Worm (Caenorhabditis elegans) whole organism, L4 larva: ENCODE results near the gene C53C11.5.
A peak's percentile ranks its signal among the peaks of the same experiment; 100 is the strongest.

ENCODE experiments used
- egl-43 ChIP-seq: fragments of 200-800 bp; sonication (Bioruptor generic); IDR thresholded peaks from 2 replicates; pipeline ENCODE4 v1.3.6; 2022; ENCODE audit warnings: missing genetic modification reagents, missing genetic modification characterization, missing compliant biosample characterization
- fkh-10 ChIP-seq: fragments of 150-350 bp; optimal IDR thresholded peaks from 2 replicates; lab custom pipeline; 2014; ENCODE audit warnings: missing biosample characterization, missing genetic modification reagents, missing genetic modification characterization
- hlh-30 ChIP-seq: sonication (generic microtip); optimal IDR thresholded peaks from 2 replicates; lab custom pipeline; 2017; ENCODE audit warnings: antibody characterized with exemption, mild to moderate bottlenecking, missing genetic modification characterization, missing compliant biosample characterization; ENCODE audit not compliant: insufficient read depth
- jun-1 ChIP-seq: fragments of 150-350 bp; optimal IDR thresholded peaks from 2 replicates; lab custom pipeline; 2014; ENCODE audit warnings: missing biosample characterization, missing genetic modification reagents, missing genetic modification characterization
- mdl-1 ChIP-seq, 2 experiments: fragments of 150-350 bp in 1 of 2; sonication (generic microtip) in 1 of 2; optimal IDR thresholded peaks; 2 replicates each; lab custom pipeline; 2014 to 2017; ENCODE audit warnings: missing biosample characterization in 2 of 2, missing genetic modification characterization in 2 of 2
- mep-1 ChIP-seq: fragments of 150-350 bp; sonication (generic microtip); optimal IDR thresholded peaks from 3 replicates; lab custom pipeline; 2014; ENCODE audit warnings: missing biosample characterization, missing genetic modification characterization
- nhr-10 ChIP-seq: fragments of 150-350 bp; optimal IDR thresholded peaks from 2 replicates; lab custom pipeline; 2014; ENCODE audit warnings: missing biosample characterization, missing genetic modification characterization
- nhr-237 ChIP-seq: sonication (generic microtip); optimal IDR thresholded peaks from 2 replicates; lab custom pipeline; 2017; ENCODE audit warnings: missing biosample characterization, missing genetic modification characterization
- nhr-76 ChIP-seq: fragments of 150-350 bp; optimal IDR thresholded peaks from 2 replicates; lab custom pipeline; 2014; ENCODE audit warnings: missing biosample characterization, missing genetic modification characterization
- rbr-2 ChIP-seq: sonication (generic microtip); optimal IDR thresholded peaks from 2 replicates; lab custom pipeline; 2016; ENCODE audit warnings: missing genotype, missing genetic modification characterization, missing compliant biosample characterization
- sdz-12 ChIP-seq: fragments of 200-800 bp; sonication (Bioruptor generic); optimal IDR thresholded peaks from 2 replicates; lab custom pipeline; 2018; ENCODE audit warnings: mild to moderate bottlenecking, missing genetic modification characterization, missing compliant biosample characterization
- set-16 ChIP-seq: fragments of 200-800 bp; sonication (Bioruptor generic); IDR thresholded peaks from 2 replicates; pipeline ENCODE4 v1.3.6; 2022; ENCODE audit warnings: missing genetic modification reagents, missing genetic modification characterization, missing compliant biosample characterization
- zag-1 ChIP-seq: fragments of 150-350 bp; optimal IDR thresholded peaks from 2 replicates; lab custom pipeline; 2014; ENCODE audit warnings: missing biosample characterization, missing genetic modification characterization

- TF ChIP-seq hlh-30 (tag; lab: Kevin White, UChicago) (peak; percentile 46), fkh-10 (GFP tag; lab: Kevin White, UChicago) (no peak), zag-1 (tag; lab: Kevin White, UChicago) (no peak), nhr-10 (tag; lab: Kevin White, UChicago) (no peak), nhr-237 (no peak), nhr-76 (tag; lab: Kevin White, UChicago) (no peak), jun-1 (no peak), rbr-2 (tag; lab: Kevin White, UChicago) (no peak), set-16 (GFP tag; lab: Robert Waterston, UW) (no peak), mdl-1 (tag; optimal IDR thresholded peaks at IDR 0.05; lab: Kevin White, UChicago) (no peak), egl-43 (GFP tag; lab: Robert Waterston, UW) (no peak), mep-1 (no peak), sdz-12 (GFP tag; lab: Kevin White, UChicago) (no peak)
These were observed 51.2 kb downstream of the C53C11.5 start for ce11 chrX:17385102-17385501.
